Fruit fly (Drosophila melanogaster) whole organism, embryonic: ENCODE measurements around the gene PAN3.
A peak's percentile ranks its signal among the peaks of the same experiment; 100 is the strongest.

Experiments
- ATbp ChIP-seq: fragments of 200-800 bp; sonication (Bioruptor generic); optimal IDR thresholded peaks from 2 replicates; lab custom pipeline; 2017; ENCODE audit warnings: missing biosample characterization, mild to moderate bottlenecking, missing genetic modification characterization, missing genetic modification reagents
- Adf1 ChIP-seq: fragments of 200-800 bp; sonication (Bioruptor generic); IDR thresholded peaks from 2 replicates; pipeline ENCODE4 v1.3.6; 2022; ENCODE audit warnings: missing biosample characterization, missing genetic modification characterization
- Atf3 ChIP-seq: fragments of 200-800 bp; sonication (Bioruptor generic); optimal IDR thresholded peaks from 3 replicates; lab custom pipeline; 2016; ENCODE audit warnings: missing biosample characterization, missing genetic modification characterization
- CG10267 ChIP-seq: fragments of 200-800 bp; sonication (Bioruptor generic); optimal IDR thresholded peaks from 2 replicates; lab custom pipeline; 2018; ENCODE audit warnings: missing biosample characterization, mild to moderate bottlenecking, missing genetic modification characterization, moderate library complexity
- CG10543 ChIP-seq: fragments of 200-800 bp; sonication (Bioruptor generic); optimal IDR thresholded peaks from 3 replicates; lab custom pipeline; 2017; ENCODE audit warnings: missing biosample characterization, mild to moderate bottlenecking, missing genetic modification characterization, moderate library complexity
- CG10979 ChIP-seq: fragments of 200-800 bp; sonication (Bioruptor generic); optimal IDR thresholded peaks from 2 replicates; lab custom pipeline; 2018; ENCODE audit warnings: missing biosample characterization, mild to moderate bottlenecking, missing genetic modification characterization, moderate library complexity
- CG11695 ChIP-seq: fragments of 200-800 bp; sonication (Bioruptor generic); IDR thresholded peaks from 3 replicates; pipeline ENCODE4 v1.3.6; 2022; ENCODE audit warnings: missing biosample characterization, missing genetic modification characterization
- CG12155 ChIP-seq: fragments of 200-800 bp; sonication (Bioruptor generic); optimal IDR thresholded peaks from 3 replicates; lab custom pipeline; 2016; ENCODE audit warnings: missing biosample characterization, missing genetic modification characterization
- CG13296 ChIP-seq: fragments of 200-800 bp; sonication (Bioruptor generic); optimal IDR thresholded peaks from 3 replicates; lab custom pipeline; 2018; ENCODE audit warnings: missing biosample characterization, mild to moderate bottlenecking, missing genetic modification characterization
- CG13894 ChIP-seq: fragments of 200-800 bp; sonication (Bioruptor generic); optimal IDR thresholded peaks from 3 replicates; lab custom pipeline; 2018; ENCODE audit warnings: missing biosample characterization, mild to moderate bottlenecking, missing genetic modification characterization, moderate library complexity
- CG15073 ChIP-seq: fragments of 200-800 bp; sonication (Bioruptor generic); optimal IDR thresholded peaks from 2 replicates; lab custom pipeline; 2016; ENCODE audit warnings: missing biosample characterization, missing genetic modification characterization
- CG16813 ChIP-seq: fragments of 200-800 bp; sonication (Bioruptor generic); IDR thresholded peaks from 3 replicates; pipeline ENCODE4 v1.3.6; 2022; ENCODE audit warnings: missing biosample characterization, missing genetic modification characterization; ENCODE audit not compliant: partially characterized antibody
- CG17186 ChIP-seq: fragments of 200-800 bp; sonication (Bioruptor generic); optimal IDR thresholded peaks from 3 replicates; lab custom pipeline; 2017; ENCODE audit warnings: missing biosample characterization, missing genetic modification reagents, missing genetic modification characterization
- CG18011 ChIP-seq: fragments of 200-800 bp; sonication (Bioruptor generic); optimal IDR thresholded peaks from 2 replicates; lab custom pipeline; 2017; ENCODE audit warnings: missing biosample characterization, missing genetic modification characterization, mild to moderate bottlenecking, moderate library complexity, missing genotype
- CG31224 ChIP-seq: fragments of 200-800 bp; sonication (Bioruptor generic); IDR thresholded peaks from 2 replicates; pipeline ENCODE4 v1.3.6; 2022; ENCODE audit warnings: missing biosample characterization, missing genetic modification characterization
- CG32767 ChIP-seq: fragments of 200-800 bp; sonication (Bioruptor generic); IDR thresholded peaks from 2 replicates; pipeline ENCODE4 v1.3.6; 2022; ENCODE audit warnings: missing biosample characterization, missing genetic modification characterization
- CG3726 ChIP-seq: fragments of 200-800 bp; sonication (Bioruptor generic); IDR thresholded peaks from 3 replicates; pipeline ENCODE4, ENCODE4 v1.3.6; 2022; ENCODE audit warnings: missing biosample characterization, missing genetic modification characterization
- CG4424 ChIP-seq: fragments of 200-800 bp; sonication (Bioruptor generic); optimal IDR thresholded peaks from 3 replicates; lab custom pipeline; 2016; ENCODE audit warnings: missing biosample characterization, missing genetic modification characterization
- CG4730 ChIP-seq: fragments of 200-800 bp; sonication (Bioruptor generic); IDR thresholded peaks from 2 replicates; pipeline ENCODE4 v1.3.6; 2022; ENCODE audit warnings: missing biosample characterization, missing genetic modification characterization
- CG6175 ChIP-seq: fragments of 200-800 bp; sonication (Bioruptor generic); IDR thresholded peaks from 3 replicates; pipeline ENCODE4 v1.3.6; 2022; ENCODE audit warnings: missing biosample characterization, missing genetic modification characterization
- CG6765 ChIP-seq: fragments of 200-800 bp; sonication (Bioruptor generic); optimal IDR thresholded peaks from 3 replicates; lab custom pipeline; 2017; ENCODE audit warnings: missing biosample characterization, mild to moderate bottlenecking, missing genetic modification characterization
- CG8478 ChIP-seq: fragments of >200 bp; optimal IDR thresholded peaks from 2 replicates; lab custom pipeline; 2018
- CG9727 ChIP-seq: fragments of 200-800 bp; sonication (Bioruptor generic); optimal IDR thresholded peaks from 3 replicates; lab custom pipeline; 2017; ENCODE audit warnings: missing biosample characterization, mild to moderate bottlenecking, missing genetic modification characterization
- CTCF ChIP-seq: fragments of 200-800 bp; sonication (Bioruptor generic); optimal IDR thresholded peaks from 2 replicates; lab custom pipeline; 2017; ENCODE audit warnings: missing biosample characterization, mild to moderate bottlenecking, missing genetic modification characterization, moderate library complexity
- Deaf1 ChIP-seq: fragments of 200-800 bp; optimal IDR thresholded peaks from 3 replicates; lab custom pipeline; 2019; ENCODE audit warnings: missing biosample characterization, mild to moderate bottlenecking, missing genetic modification characterization, moderate library complexity
- Dfd ChIP-seq, 2 experiments: fragments of >200 bp; optimal IDR thresholded peaks; 2 replicates each; lab custom pipeline; 2017; ENCODE audit warnings: missing biosample characterization in 2 of 2, missing genetic modification characterization in 2 of 2
- Lim3 ChIP-seq: fragments of 200-800 bp; sonication (Bioruptor generic); IDR thresholded peaks from 2 replicates; pipeline ENCODE4 v1.3.6; 2022; ENCODE audit warnings: missing biosample characterization, missing genetic modification characterization
- Med ChIP-seq: fragments of 200-800 bp; sonication (Bioruptor generic); peaks from one replicate; lab custom pipeline; 2016; ENCODE audit warnings: missing biosample characterization, missing genetic modification characterization, mild to moderate bottlenecking, inconsistent platforms, moderate library complexity
- Nf-YB ChIP-seq: fragments of 200-800 bp; sonication (Bioruptor generic); optimal IDR thresholded peaks from 3 replicates; lab custom pipeline; 2019; ENCODE audit warnings: missing biosample characterization, mild to moderate bottlenecking, missing genetic modification characterization, moderate library complexity
- PHDP ChIP-seq: fragments of 200-800 bp; sonication (Bioruptor generic); optimal IDR thresholded peaks from 3 replicates; lab custom pipeline; 2018; ENCODE audit warnings: missing biosample characterization, mild to moderate bottlenecking, missing genetic modification characterization, moderate library complexity
- Rfx ChIP-seq: fragments of 200-800 bp; sonication (Bioruptor generic); IDR thresholded peaks from 2 replicates; pipeline ENCODE4 v1.3.6; 2022; ENCODE audit warnings: missing biosample characterization, missing genetic modification characterization
- Rx ChIP-seq: fragments of 200-800 bp; sonication (Bioruptor generic); IDR thresholded peaks from 2 replicates; pipeline ENCODE4 v1.3.6; 2022; ENCODE audit warnings: missing biosample characterization, missing genetic modification characterization
- Scr ChIP-seq: fragments of 200-800 bp; sonication (Bioruptor generic); IDR thresholded peaks from 2 replicates; pipeline ENCODE4 v1.3.6; 2022; ENCODE audit warnings: missing biosample characterization, missing genetic modification characterization; ENCODE audit not compliant: partially characterized antibody
- Sox102F ChIP-seq: fragments of 200-800 bp; sonication (Bioruptor generic); optimal IDR thresholded peaks from 2 replicates; lab custom pipeline; 2018; ENCODE audit warnings: missing biosample characterization, mild to moderate bottlenecking, missing genetic modification characterization, moderate library complexity
- Sry-β ChIP-seq: fragments of 200-800 bp; sonication (Bioruptor generic); optimal IDR thresholded peaks from 2 replicates; lab custom pipeline; 2018; ENCODE audit warnings: missing biosample characterization, mild to moderate bottlenecking, missing genetic modification characterization, moderate library complexity
- al ChIP-seq: fragments of 200-800 bp; sonication (Bioruptor generic); IDR thresholded peaks from 2 replicates; pipeline ENCODE4 v1.3.6; 2022; ENCODE audit warnings: missing biosample characterization, missing genetic modification characterization
- br ChIP-seq: fragments of >200 bp; optimal IDR thresholded peaks from 2 replicates; lab custom pipeline; 2017
- chm ChIP-seq: fragments of 200-800 bp; sonication (Bioruptor generic); IDR thresholded peaks from 2 replicates; pipeline ENCODE4 v1.3.6; 2022; ENCODE audit warnings: missing biosample characterization, missing genetic modification characterization
- crol ChIP-seq: fragments of 200-800 bp; sonication (Bioruptor generic); IDR thresholded peaks from 2 replicates; pipeline ENCODE4 v1.3.6; 2022; ENCODE audit warnings: missing biosample characterization, missing genetic modification characterization
- dysf ChIP-seq: fragments of 200-800 bp; sonication (Bioruptor generic); IDR thresholded peaks from 3 replicates; pipeline ENCODE4 v1.3.6; 2022; ENCODE audit warnings: missing biosample characterization, missing genetic modification characterization
- gsb-n ChIP-seq: fragments of 200-800 bp; sonication (Bioruptor generic); optimal IDR thresholded peaks from 3 replicates; lab custom pipeline; 2018; ENCODE audit warnings: missing biosample characterization, mild to moderate bottlenecking, missing genetic modification characterization
- hbn ChIP-seq: fragments of 200-800 bp; sonication (Bioruptor generic); IDR thresholded peaks from 2 replicates; pipeline ENCODE4 v1.3.6; 2022; ENCODE audit warnings: missing biosample characterization, missing genetic modification characterization; ENCODE audit not compliant: partially characterized antibody
- otp ChIP-seq: fragments of 200-800 bp; sonication (Bioruptor generic); IDR thresholded peaks from 3 replicates; pipeline ENCODE4, ENCODE4 v1.3.6; 2022; ENCODE audit warnings: missing biosample characterization, missing genetic modification characterization
- pnt ChIP-seq: fragments of 200-800 bp; sonication (Bioruptor generic); optimal IDR thresholded peaks from 3 replicates; lab custom pipeline; 2016; ENCODE audit warnings: missing biosample characterization, missing genetic modification characterization
- sd ChIP-seq: fragments of 200-800 bp; sonication (Bioruptor generic); optimal IDR thresholded peaks from 3 replicates; lab custom pipeline; 2018; ENCODE audit warnings: missing biosample characterization, mild to moderate bottlenecking, missing genetic modification characterization, moderate library complexity
- seq ChIP-seq: fragments of 200-800 bp; sonication (Bioruptor generic); IDR thresholded peaks from 2 replicates; pipeline ENCODE4 v1.3.6; 2022; ENCODE audit warnings: missing biosample characterization, missing genetic modification characterization
- stc ChIP-seq: fragments of 200-800 bp; sonication (Bioruptor generic); IDR thresholded peaks from 2 replicates; pipeline ENCODE4 v1.3.6; 2022; ENCODE audit warnings: missing biosample characterization, missing genetic modification characterization
- unc-4 ChIP-seq: fragments of 200-800 bp; sonication (Bioruptor generic); IDR thresholded peaks from 2 replicates; pipeline ENCODE4 v1.3.6; 2022; ENCODE audit warnings: missing biosample characterization, missing genetic modification characterization; ENCODE audit not compliant: partially characterized antibody
- unpg ChIP-seq: fragments of 200-800 bp; sonication (Bioruptor generic); optimal IDR thresholded peaks from 3 replicates; lab custom pipeline; 2018; ENCODE audit warnings: missing biosample characterization, mild to moderate bottlenecking, missing genetic modification characterization, moderate library complexity
- vnd ChIP-seq: fragments of 200-800 bp; sonication (Bioruptor generic); IDR thresholded peaks from 3 replicates; pipeline ENCODE4 v1.3.6; 2022; ENCODE audit warnings: missing biosample characterization, missing genetic modification characterization; ENCODE audit not compliant: partially characterized antibody
- yki ChIP-seq: fragments of >200 bp; optimal IDR thresholded peaks from 3 replicates; lab custom pipeline; 2018

PAN3 gene

DNA sequence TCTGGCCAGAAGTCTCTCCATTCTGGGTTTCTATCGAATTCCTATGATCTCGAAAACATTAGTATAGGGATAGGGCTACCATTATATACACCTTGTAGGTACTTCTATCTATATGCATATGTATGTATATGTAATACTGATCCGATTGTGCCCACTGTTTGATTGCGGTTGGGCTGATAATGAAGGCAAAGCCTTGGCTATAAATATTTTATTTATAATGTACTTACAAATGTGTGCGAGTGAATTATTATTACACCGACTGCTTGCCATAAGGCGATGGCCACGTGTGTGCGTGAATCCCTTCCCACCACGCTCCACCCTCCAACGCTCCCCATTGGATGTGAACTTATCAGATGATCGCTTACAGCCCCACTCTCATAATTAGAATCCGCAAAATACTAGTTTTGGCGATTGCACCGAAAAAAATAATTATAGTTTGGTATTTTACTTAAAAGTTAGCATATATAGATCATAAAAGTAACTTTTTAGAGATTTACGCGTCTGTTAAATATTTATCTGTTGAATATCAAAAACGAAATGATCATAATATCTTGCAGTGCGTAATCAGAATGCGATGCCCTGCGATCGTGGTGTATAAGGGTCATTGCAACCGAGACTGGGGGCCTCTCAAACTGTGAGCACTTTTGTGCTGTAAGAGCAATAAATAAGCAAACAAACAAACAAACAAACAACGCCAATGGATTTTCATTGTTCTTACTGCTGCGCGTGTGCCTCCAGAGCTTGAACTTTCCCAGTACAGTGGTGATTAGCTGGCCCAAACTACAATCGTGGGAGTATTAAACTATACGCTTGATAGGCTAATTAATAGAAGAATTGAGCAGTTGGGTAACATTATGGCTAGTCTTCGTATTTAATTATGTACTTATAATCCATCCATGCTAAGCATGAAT lies 9.4 kb downstream of the PAN3 start (continued):
- TF ChIP-seq dysf (GFP tag; lab: Robert Waterston, UW), result peak; percentile 67
- TF ChIP-seq yki, result no peak
- TF ChIP-seq Sox102F, result peak; percentile 38
- TF ChIP-seq CG4730, result no peak
- peak; percentile 29 for TF ChIP-seq unpg (GFP tag; lab: Kevin White, UChicago)
- no peak for TF ChIP-seq PHDP (tag; lab: Kevin White, UChicago)
- TF ChIP-seq CG13296 (GFP tag; lab: Kevin White, UChicago), result no peak
- peak; percentile 80 for TF ChIP-seq CG10543 (GFP tag; lab: Kevin White, UChicago)
- TF ChIP-seq seq (GFP tag; lab: Robert Waterston, UW), result no peak
- no peak for TF ChIP-seq Lim3 (GFP tag; lab: Robert Waterston, UW)
- peak; percentile 15 for TF ChIP-seq pnt (GFP tag; lab: Kevin White, UChicago)
- TF ChIP-seq sd (tag; lab: Kevin White, UChicago), result peak; percentile 67
- 0 out of 2 replicates have a peak, but pooled peaks have one; percentile 5 for TF ChIP-seq CG31224 (GFP tag; lab: Robert Waterston, UW)
- TF ChIP-seq CG18011 (GFP tag; lab: Kevin White, UChicago), result no peak
- TF ChIP-seq Atf3 (GFP tag; lab: Kevin White, UChicago), result peak; percentile 21
- TF ChIP-seq CG8478 (lab: Kevin White, UChicago), result no peak
- no peak for TF ChIP-seq CG13894 (tag; lab: Kevin White, UChicago)
- TF ChIP-seq CG10267 (tag; lab: Kevin White, UChicago), result no peak
- no peak for TF ChIP-seq CG32767
- TF ChIP-seq CG17186 (GFP tag; lab: Kevin White, UChicago), result peak; percentile 20
- TF ChIP-seq CG6175, result no peak
- no peak for TF ChIP-seq chm (GFP tag; lab: Robert Waterston, UW)
- TF ChIP-seq Adf1 (GFP tag; lab: Robert Waterston, UW), result no peak
- TF ChIP-seq Nf-YB (GFP tag; lab: Kevin White, UChicago), result no peak
- TF ChIP-seq CG11695 (GFP tag; lab: Robert Waterston, UW), result peak; percentile 66; the same call in 1 of the 3 replicates
- TF ChIP-seq CG9727 (GFP tag; lab: Kevin White, UChicago), result no peak
- TF ChIP-seq otp, result no peak
- TF ChIP-seq vnd (GFP tag; lab: Robert Waterston, UW), result no peak
- TF ChIP-seq Scr (GFP tag; lab: Robert Waterston, UW), result no peak
- no peak for TF ChIP-seq hbn (GFP tag; lab: Robert Waterston, UW)
- TF ChIP-seq CG6765, result no peak
- no peak for TF ChIP-seq CG3726 (GFP tag; lab: Robert Waterston, UW)
- TF ChIP-seq CTCF (GFP tag; lab: Kevin White, UChicago), result no peak
- no peak for TF ChIP-seq al (GFP tag; lab: Robert Waterston, UW)
- TF ChIP-seq br (lab: Kevin White, UChicago), result no peak
- no peak for TF ChIP-seq gsb-n (tag; lab: Kevin White, UChicago)
- TF ChIP-seq unc-4 (GFP tag; lab: Robert Waterston, UW), result no peak
- TF ChIP-seq CG15073 (GFP tag; lab: Kevin White, UChicago), result no peak
- 0 out of 2 replicates have a peak, but pooled peaks have one; percentile 32 for TF ChIP-seq Rx (GFP tag; lab: Robert Waterston, UW)
- TF ChIP-seq ATbp (GFP tag; lab: Kevin White, UChicago), result peak; percentile 32
- TF ChIP-seq Sry-β (GFP tag; lab: Kevin White, UChicago), result no peak
- no peak for TF ChIP-seq Deaf1 (tag; lab: Kevin White, UChicago)
- no peak for TF ChIP-seq CG10979 (tag; lab: Kevin White, UChicago)
- TF ChIP-seq Dfd (GFP tag; optimal IDR thresholded peaks at IDR 0.05; lab: Kevin White, UChicago), result no peak
- peak; percentile 60; the same call in 1 of the 2 replicates for TF ChIP-seq Rfx
- TF ChIP-seq Med (GFP tag; lab: Kevin White, UChicago), result no peak
- TF ChIP-seq CG16813 (GFP tag; lab: Robert Waterston, UW), result no peak
- no peak for TF ChIP-seq CG4424 (GFP tag; lab: Kevin White, UChicago)
- TF ChIP-seq CG12155 (GFP tag; lab: Kevin White, UChicago), result no peak
- TF ChIP-seq crol, result peak; percentile 77
- peak; percentile 53 for TF ChIP-seq stc (GFP tag; lab: Robert Waterston, UW)
